1 fruit fly cellular context compared by ENCODE assay signal in genomic region chr4:501479-501993, dm6.
TF ChIP-seq lines count a peak whose summit lies in the region.

zfh2 (plus strand) TSS chr4:501810.

TF ChIP-seq in whole organism, embryonic, 481 proteins besides CTCF, POLR2A, EP300 and RAD21 (continued from another document and continues in another):
- TF ChIP-seq gem (tag; optimal IDR thresholded peaks at IDR 0.05; lab: Kevin White, UChicago) (no peak), CG11093 (GFP tag; IDR thresholded peaks at IDR 0.05; lab: Robert Waterston, UW) (no peak), CG16779 (GFP tag; IDR thresholded peaks at IDR 0.05; lab: Robert Waterston, UW) (no peak), nerfin-1 (tag; optimal IDR thresholded peaks at IDR 0.05; lab: Kevin White, UChicago) (peak; percentile 47), ac (GFP tag; optimal IDR thresholded peaks at IDR 0.05; lab: Kevin White, UChicago) (no peak), CG17568 (GFP tag; optimal IDR thresholded peaks at IDR 0.05; lab: Kevin White, UChicago) (peak; percentile 51), rib (GFP tag; IDR thresholded peaks at IDR 0.05; lab: Robert Waterston, UW) (peak; percentile 70), h (optimal IDR thresholded peaks at IDR 0.05; lab: Kevin White, UChicago) (no peak), CG13123 (GFP tag; optimal IDR thresholded peaks at IDR 0.05; lab: Kevin White, UChicago) (no peak), vfl (GFP tag; optimal IDR thresholded peaks at IDR 0.05; lab: Kevin White, UChicago) (no peak), CG9727 (GFP tag; optimal IDR thresholded peaks at IDR 0.05; lab: Kevin White, UChicago) (peak; percentile 8), Hand (GFP tag; optimal IDR thresholded peaks at IDR 0.05; lab: Kevin White, UChicago) (peak; percentile 16), repo (GFP tag; optimal IDR thresholded peaks at IDR 0.05; lab: Kevin White, UChicago) (no peak), CG9876 (GFP tag; optimal IDR thresholded peaks at IDR 0.05; lab: Kevin White, UChicago) (no peak), Awh (GFP tag; IDR thresholded peaks at IDR 0.05; lab: Robert Waterston, UW) (peak; percentile 52; the same call in 1 of the 2 replicates), Dek (tag; optimal IDR thresholded peaks at IDR 0.05; lab: Kevin White, UChicago) (no peak), CG17912 (GFP tag; optimal IDR thresholded peaks at IDR 0.05; lab: Kevin White, UChicago) (peak; percentile 52), D19A (tag; optimal IDR thresholded peaks at IDR 0.05; lab: Kevin White, UChicago) (peak; percentile 23), CG30020 (tag; optimal IDR thresholded peaks at IDR 0.05; lab: Kevin White, UChicago) (no peak), ash1 (GFP tag; optimal IDR thresholded peaks at IDR 0.05; lab: Kevin White, UChicago) (peak; percentile 87), bowl (GFP tag; IDR thresholded peaks at IDR 0.05; lab: Robert Waterston, UW) (peak; percentile 16; the same call in 1 of the 2 replicates), HLHmδ (GFP tag; optimal IDR thresholded peaks at IDR 0.05; lab: Kevin White, UChicago) (peak; percentile 62), Fer1 (GFP tag; optimal IDR thresholded peaks at IDR 0.05; lab: Kevin White, UChicago) (peak; percentile 30), Ets65A (GFP tag; lab: Kevin White, UChicago) (no peak), CG5245 (GFP tag; optimal IDR thresholded peaks at IDR 0.05; lab: Kevin White, UChicago) (no peak), CG3995 (GFP tag; optimal IDR thresholded peaks at IDR 0.05; lab: Kevin White, UChicago) (peak; percentile 92), Taf1 (GFP tag; IDR thresholded peaks at IDR 0.05; lab: Robert Waterston, UW) (no peak), CG11504 (tag; optimal IDR thresholded peaks at IDR 0.05; lab: Kevin White, UChicago) (peak; percentile 5), CG11695 (GFP tag; IDR thresholded peaks at IDR 0.05; lab: Robert Waterston, UW) (peak; percentile 43; the same call in 1 of the 3 replicates), CG17385 (GFP tag; optimal IDR thresholded peaks at IDR 0.05; lab: Kevin White, UChicago) (peak; percentile 73), Blimp-1 (GFP tag; optimal IDR thresholded peaks at IDR 0.05; lab: Kevin White, UChicago) (no peak), CG3065 (GFP tag; optimal IDR thresholded peaks at IDR 0.05; lab: Kevin White, UChicago) (no peak), CG30403 (GFP tag; optimal IDR thresholded peaks at IDR 0.05; lab: Kevin White, UChicago) (no peak), CG10654 (GFP tag; optimal IDR thresholded peaks at IDR 0.05; lab: Kevin White, UChicago) (no peak), ato (GFP tag; IDR thresholded peaks at IDR 0.05; lab: Robert Waterston, UW; ENCODE audit: partially characterized antibody) (no peak), otp (GFP tag; IDR thresholded peaks at IDR 0.05; lab: Robert Waterston, UW) (peak; percentile 41; the same call in 1 of the 3 replicates), CG15011 (GFP tag; optimal IDR thresholded peaks at IDR 0.05; lab: Kevin White, UChicago) (no peak), Max (GFP tag; optimal IDR thresholded peaks at IDR 0.05; lab: Kevin White, UChicago) (no peak), YL-1 (GFP tag; optimal IDR thresholded peaks at IDR 0.05; lab: Kevin White, UChicago) (no peak), CG12104 (GFP tag; optimal IDR thresholded peaks at IDR 0.05; lab: Kevin White, UChicago) (no peak), CG18476 (GFP tag; optimal IDR thresholded peaks at IDR 0.05; lab: Kevin White, UChicago) (no peak), CG6854 (GFP tag; optimal IDR thresholded peaks at IDR 0.05; lab: Kevin White, UChicago) (no peak), CkIIα-i1 (GFP tag; IDR thresholded peaks at IDR 0.05; lab: Robert Waterston, UW) (no peak), Chrac-16 (GFP tag; optimal IDR thresholded peaks at IDR 0.05; lab: Kevin White, UChicago) (no peak), CG18619 (GFP tag; optimal IDR thresholded peaks at IDR 0.05; lab: Kevin White, UChicago) (no peak), PHDP (tag; optimal IDR thresholded peaks at IDR 0.05; lab: Kevin White, UChicago) (peak; percentile 4), CG6683 (GFP tag; optimal IDR thresholded peaks at IDR 0.05; lab: Kevin White, UChicago) (no peak), tin (GFP tag; optimal IDR thresholded peaks at IDR 0.05; lab: Kevin White, UChicago) (no peak), CG15514 (GFP tag; optimal IDR thresholded peaks at IDR 0.05; lab: Kevin White, UChicago) (no peak), CG6791 (GFP tag; IDR thresholded peaks at IDR 0.05; lab: Robert Waterston, UW; ENCODE audit: partially characterized antibody) (0 out of 3 replicates have a peak, but pooled peaks have one; percentile 25), CG12219 (GFP tag; optimal IDR thresholded peaks at IDR 0.05; lab: Kevin White, UChicago) (peak; percentile 11), abd-A (tag; optimal IDR thresholded peaks at IDR 0.05; lab: Kevin White, UChicago) (peak; percentile 100), grau (tag; optimal IDR thresholded peaks at IDR 0.05; lab: Kevin White, UChicago) (no peak), klu (GFP tag; IDR thresholded peaks at IDR 0.05; lab: Robert Waterston, UW) (no peak), CG14965 (GFP tag; optimal IDR thresholded peaks at IDR 0.05; lab: Kevin White, UChicago; ENCODE audit: borderline replicate concordance) (no peak), Tbp (GFP tag; optimal IDR thresholded peaks at IDR 0.05; lab: Kevin White, UChicago) (no peak), sens (GFP tag; lab: Kevin White, UChicago) (peak; percentile 69), Sox102F (GFP tag; optimal IDR thresholded peaks at IDR 0.05; lab: Kevin White, UChicago) (no peak), Usf (GFP tag; optimal IDR thresholded peaks at IDR 0.05; lab: Kevin White, UChicago) (no peak), CoRest (tag; optimal IDR thresholded peaks at IDR 0.05; lab: Kevin White, UChicago) (peak; percentile 7), CG1024 (GFP tag; IDR thresholded peaks at IDR 0.05; lab: Robert Waterston, UW) (no peak), p53 (GFP tag; optimal IDR thresholded peaks at IDR 0.05; lab: Kevin White, UChicago) (no peak), CG2120 (GFP tag; optimal IDR thresholded peaks at IDR 0.05; lab: Kevin White, UChicago) (no peak), exex (tag; optimal IDR thresholded peaks at IDR 0.05; lab: Kevin White, UChicago) (peak; percentile 49), CG34422 (GFP tag; IDR thresholded peaks at IDR 0.05; lab: Robert Waterston, UW) (no peak), Optix (GFP tag; IDR thresholded peaks at IDR 0.05; lab: Robert Waterston, UW) (no peak), shn (GFP tag; optimal IDR thresholded peaks at IDR 0.05; lab: Kevin White, UChicago) (no peak), CG18764 (GFP tag; optimal IDR thresholded peaks at IDR 0.05; lab: Kevin White, UChicago) (no peak), gfzf (GFP tag; optimal IDR thresholded peaks at IDR 0.05; lab: Kevin White, UChicago) (no peak), usp (GFP tag; optimal IDR thresholded peaks at IDR 0.05; lab: Kevin White, UChicago) (no peak), CG14860 (GFP tag; IDR thresholded peaks at IDR 0.05; lab: Robert Waterston, UW; ENCODE audit: partially characterized antibody) (no peak), CG3726 (GFP tag; IDR thresholded peaks at IDR 0.05; lab: Robert Waterston, UW) (no peak), al (GFP tag; IDR thresholded peaks at IDR 0.05; lab: Robert Waterston, UW) (no peak), cwo (GFP tag; optimal IDR thresholded peaks at IDR 0.05; lab: Kevin White, UChicago) (no peak), CG3163 (GFP tag; optimal IDR thresholded peaks at IDR 0.05; lab: Kevin White, UChicago) (peak; percentile 82), CG15269 (tag; optimal IDR thresholded peaks at IDR 0.05; lab: Kevin White, UChicago) (no peak), Stat92E (GFP tag; optimal IDR thresholded peaks at IDR 0.05; lab: Kevin White, UChicago) (peak in 1 of 3 experiments; percentile 15), ci (GFP tag; IDR thresholded peaks at IDR 0.05; lab: Robert Waterston, UW) (peak; percentile 69; the same call in 2 of the 3 replicates), CG17186 (GFP tag; optimal IDR thresholded peaks at IDR 0.05; lab: Kevin White, UChicago) (no peak), Vsx1 (GFP tag; optimal IDR thresholded peaks at IDR 0.05; lab: Kevin White, UChicago) (peak; percentile 81), CG2199 (GFP tag; IDR thresholded peaks at IDR 0.05; lab: Robert Waterston, UW) (peak; percentile 87), CG11398 (GFP tag; optimal IDR thresholded peaks at IDR 0.05; lab: Kevin White, UChicago) (no peak), Bteb2 (GFP tag; optimal IDR thresholded peaks at IDR 0.05; lab: Kevin White, UChicago) (peak; percentile 5), Fer3 (tag; optimal IDR thresholded peaks at IDR 0.05; lab: Kevin White, UChicago) (no peak), BtbVII (GFP tag; optimal IDR thresholded peaks at IDR 0.05; lab: Kevin White, UChicago) (no peak), CG18599 (GFP tag; optimal IDR thresholded peaks at IDR 0.05; lab: Kevin White, UChicago) (peak; percentile 30), B-H2 (GFP tag; optimal IDR thresholded peaks at IDR 0.05; lab: Kevin White, UChicago) (peak; percentile 3), sob (GFP tag; IDR thresholded peaks at IDR 0.05; lab: Robert Waterston, UW) (no peak; the same call in 1 of the 2 replicates), disco-r (GFP tag; optimal IDR thresholded peaks at IDR 0.05; lab: Kevin White, UChicago) (no peak), Trl (optimal IDR thresholded peaks at IDR 0.05; lab: Kevin White, UChicago) (peak; percentile 98), Trl (GFP tag; optimal IDR thresholded peaks at IDR 0.05; lab: Kevin White, UChicago) (peak; percentile 63), Jarid2 (GFP tag; optimal IDR thresholded peaks at IDR 0.05; lab: Kevin White, UChicago) (peak; percentile 95), pho (GFP tag; optimal IDR thresholded peaks at IDR 0.05; lab: Kevin White, UChicago) (no peak), sd (tag; optimal IDR thresholded peaks at IDR 0.05; lab: Kevin White, UChicago) (peak; percentile 43), Dref (GFP tag; IDR thresholded peaks at IDR 0.05; lab: Robert Waterston, UW) (no peak), emc (GFP tag; optimal IDR thresholded peaks at IDR 0.05; lab: Kevin White, UChicago) (no peak), CG2875 (GFP tag; optimal IDR thresholded peaks at IDR 0.05; lab: Kevin White, UChicago) (no peak), Hmx (GFP tag; optimal IDR thresholded peaks at IDR 0.05; lab: Kevin White, UChicago) (no peak), CHES-1-like (GFP tag; optimal IDR thresholded peaks at IDR 0.05; lab: Kevin White, UChicago) (no peak), GATAe (GFP tag; conservative IDR thresholded peaks at IDR 0.05; lab: Robert Waterston, UW) (no peak), CG10366 (GFP tag; IDR thresholded peaks at IDR 0.05; lab: Robert Waterston, UW) (no peak), D19B (GFP tag; optimal IDR thresholded peaks at IDR 0.05; lab: Kevin White, UChicago) (no peak), CG2712 (tag; optimal IDR thresholded peaks at IDR 0.05; lab: Kevin White, UChicago) (peak; percentile 30), dmrt99B (tag; optimal IDR thresholded peaks at IDR 0.05; lab: Kevin White, UChicago) (peak; percentile 28), CG18262 (tag; optimal IDR thresholded peaks at IDR 0.05; lab: Kevin White, UChicago) (no peak), CG42726 (GFP tag; IDR thresholded peaks at IDR 0.05; lab: Robert Waterston, UW; ENCODE audit: partially characterized antibody) (no peak), MESR4 (GFP tag; optimal IDR thresholded peaks at IDR 0.05; lab: Kevin White, UChicago) (no peak), lbe (GFP tag; optimal IDR thresholded peaks at IDR 0.05; lab: Kevin White, UChicago) (peak; percentile 61), jigr1 (GFP tag; IDR thresholded peaks at IDR 0.05; lab: Robert Waterston, UW) (no peak), Ets97D (GFP tag; optimal IDR thresholded peaks at IDR 0.05; lab: Kevin White, UChicago) (no peak), Mes4 (GFP tag; optimal IDR thresholded peaks at IDR 0.05; lab: Kevin White, UChicago) (no peak), CG6765 (GFP tag; optimal IDR thresholded peaks at IDR 0.05; lab: Kevin White, UChicago) (no peak), sug (tag; optimal IDR thresholded peaks at IDR 0.05; lab: Kevin White, UChicago) (no peak), tna (GFP tag; IDR thresholded peaks at IDR 0.05; lab: Robert Waterston, UW; ENCODE audit: partially characterized antibody) (no peak), kni (GFP tag; optimal IDR thresholded peaks at IDR 0.05; lab: Kevin White, UChicago) (peak; percentile 91), Nf-YC (tag; optimal IDR thresholded peaks at IDR 0.05; lab: Kevin White, UChicago) (peak; percentile 96), sima (GFP tag; optimal IDR thresholded peaks at IDR 0.05; lab: Kevin White, UChicago) (no peak), ewg (GFP tag; optimal IDR thresholded peaks at IDR 0.05; lab: Kevin White, UChicago) (peak; percentile 72), pros (GFP tag; optimal IDR thresholded peaks at IDR 0.05; lab: Kevin White, UChicago) (peak; percentile 99), wor (GFP tag; IDR thresholded peaks at IDR 0.05; lab: Robert Waterston, UW) (no peak), CG1792 (GFP tag; optimal IDR thresholded peaks at IDR 0.05; lab: Kevin White, UChicago) (peak; percentile 18), salm (tag; optimal IDR thresholded peaks at IDR 0.05; lab: Kevin White, UChicago) (no peak), eve (GFP tag; optimal IDR thresholded peaks at IDR 0.05; lab: Kevin White, UChicago) (peak in 1 of 2 experiments; percentile 53), CG2889 (GFP tag; IDR thresholded peaks at IDR 0.05; lab: Robert Waterston, UW) (no peak), CG8359 (GFP tag; optimal IDR thresholded peaks at IDR 0.05; lab: Kevin White, UChicago; ENCODE audit: borderline replicate concordance) (no peak), Ssrp (tag; optimal IDR thresholded peaks at IDR 0.05; lab: Kevin White, UChicago) (no peak), Meics (GFP tag; optimal IDR thresholded peaks at IDR 0.05; lab: Kevin White, UChicago) (no peak), chm (GFP tag; IDR thresholded peaks at IDR 0.05; lab: Robert Waterston, UW) (peak; percentile 72), Hey (tag; optimal IDR thresholded peaks at IDR 0.05; lab: Kevin White, UChicago) (no peak), nom (GFP tag; optimal IDR thresholded peaks at IDR 0.05; lab: Kevin White, UChicago) (peak; percentile 46), Oli (tag; optimal IDR thresholded peaks at IDR 0.05; lab: Kevin White, UChicago) (no peak), Dll (GFP tag; IDR thresholded peaks at IDR 0.05; lab: Robert Waterston, UW; ENCODE audit: partially characterized antibody) (peak; percentile 61; the same call in 3 of the 4 replicates), yki (optimal IDR thresholded peaks at IDR 0.05; lab: Kevin White, UChicago) (peak; percentile 80), NFAT (GFP tag; IDR thresholded peaks at IDR 0.05; lab: Robert Waterston, UW) (no peak), HmgD (GFP tag; optimal IDR thresholded peaks at IDR 0.05; lab: Kevin White, UChicago) (no peak), psq (GFP tag; optimal IDR thresholded peaks at IDR 0.05; lab: Kevin White, UChicago) (no peak)
